Worm (Caenorhabditis elegans) whole organism, L4 larva: ENCODE data around the gene snf-10.
A peak's percentile ranks its signal among the peaks of the same experiment; 100 is the strongest.

ENCODE experiments used
- rbr-2 ChIP-seq: sonication (generic microtip); optimal IDR thresholded peaks from 2 replicates; lab custom pipeline; 2016; ENCODE audit warnings: missing genotype, missing genetic modification characterization, missing compliant biosample characterization
- set-16 ChIP-seq: fragments of 200-800 bp; sonication (Bioruptor generic); IDR thresholded peaks from 2 replicates; pipeline ENCODE4 v1.3.6; 2022; ENCODE audit warnings: missing genetic modification reagents, missing genetic modification characterization, missing compliant biosample characterization

Gene snf-10

ce11 chrV:10393708-10394107 lies 46.9 kb downstream of the snf-10 start:
- TF ChIP-seq rbr-2 (tag; lab: Kevin White, UChicago) (no peak), set-16 (GFP tag; lab: Robert Waterston, UW) (peak; percentile 87; the same call in 1 of the 2 replicates)
